Fruit fly (Drosophila melanogaster) whole organism, embryonic: Measurements from ENCODE around the gene TTLL4A.

ENCODE experiments used
- Atf6 ChIP-seq: fragments of 200-800 bp; sonication (Bioruptor generic); IDR thresholded peaks from 2 replicates; pipeline ENCODE4 v1.3.6; 2022; ENCODE audit warnings: missing biosample characterization, missing genetic modification characterization
- CG11093 ChIP-seq: fragments of 200-800 bp; sonication (Bioruptor generic); IDR thresholded peaks from 3 replicates; pipeline ENCODE4 v1.3.6; 2022; ENCODE audit warnings: missing biosample characterization, missing genetic modification characterization
- CG12155 ChIP-seq: fragments of 200-800 bp; sonication (Bioruptor generic); optimal IDR thresholded peaks from 3 replicates; lab custom pipeline; 2016; ENCODE audit warnings: missing biosample characterization, missing genetic modification characterization
- CG12236 ChIP-seq: fragments of 200-800 bp; sonication (Bioruptor generic); optimal IDR thresholded peaks from 2 replicates; lab custom pipeline; 2016; ENCODE audit warnings: missing biosample characterization, missing genetic modification characterization
- CG12391 ChIP-seq: fragments of 200-800 bp; sonication (Bioruptor generic); optimal IDR thresholded peaks from 3 replicates; lab custom pipeline; 2018; ENCODE audit warnings: missing biosample characterization, mild to moderate bottlenecking, missing genetic modification characterization, moderate library complexity
- CG14667 ChIP-seq: fragments of 200-800 bp; sonication (Bioruptor generic); IDR thresholded peaks from 2 replicates; pipeline ENCODE4 v1.3.6; 2022; ENCODE audit warnings: missing biosample characterization, missing genetic modification characterization
- CG1529 ChIP-seq: fragments of 200-800 bp; sonication (Bioruptor generic); optimal IDR thresholded peaks from 3 replicates; lab custom pipeline; 2018; ENCODE audit warnings: missing biosample characterization, missing genetic modification characterization
- CG17359 ChIP-seq: fragments of 200-800 bp; sonication (Bioruptor generic); optimal IDR thresholded peaks from 3 replicates; lab custom pipeline; 2018; ENCODE audit warnings: missing biosample characterization, mild to moderate bottlenecking, missing genetic modification characterization, moderate library complexity
- CG17829 ChIP-seq: fragments of 200-800 bp; optimal IDR thresholded peaks from 2 replicates; lab custom pipeline; 2019; ENCODE audit warnings: missing biosample characterization, mild to moderate bottlenecking, missing genetic modification characterization, moderate library complexity
- CG18619 ChIP-seq: fragments of 200-800 bp; sonication (Bioruptor generic); optimal IDR thresholded peaks from 3 replicates; lab custom pipeline; 2017; ENCODE audit warnings: missing biosample characterization, mild to moderate bottlenecking, missing genetic modification characterization
- CG2678 ChIP-seq: fragments of 200-800 bp; sonication (Bioruptor generic); optimal IDR thresholded peaks from 3 replicates; lab custom pipeline; 2019; ENCODE audit warnings: missing biosample characterization, mild to moderate bottlenecking, missing genetic modification characterization, moderate library complexity
- CG2889 ChIP-seq: fragments of 200-800 bp; sonication (Bioruptor generic); IDR thresholded peaks from 3 replicates; pipeline ENCODE4 v1.3.6; 2022; ENCODE audit warnings: missing biosample characterization, missing genetic modification characterization
- CG30403 ChIP-seq: fragments of 200-800 bp; sonication (Bioruptor generic); optimal IDR thresholded peaks from 3 replicates; lab custom pipeline; 2016; ENCODE audit warnings: missing biosample characterization, missing genetic modification characterization
- CG31365 ChIP-seq: fragments of 200-800 bp; sonication (Bioruptor generic); optimal IDR thresholded peaks from 2 replicates; lab custom pipeline; 2018; ENCODE audit warnings: missing biosample characterization, mild to moderate bottlenecking, missing genetic modification characterization
- CG3407 ChIP-seq: fragments of 200-800 bp; sonication (Bioruptor generic); optimal IDR thresholded peaks from 2 replicates; lab custom pipeline; 2018; ENCODE audit warnings: missing biosample characterization, mild to moderate bottlenecking, missing genetic modification characterization
- CG4424 ChIP-seq: fragments of 200-800 bp; sonication (Bioruptor generic); optimal IDR thresholded peaks from 3 replicates; lab custom pipeline; 2016; ENCODE audit warnings: missing biosample characterization, missing genetic modification characterization
- CG4617 ChIP-seq: fragments of 200-800 bp; sonication (Bioruptor generic); optimal IDR thresholded peaks from 3 replicates; lab custom pipeline; 2016; ENCODE audit warnings: missing biosample characterization, missing genetic modification characterization, borderline replicate concordance
- CG6765 ChIP-seq: fragments of 200-800 bp; sonication (Bioruptor generic); optimal IDR thresholded peaks from 3 replicates; lab custom pipeline; 2017; ENCODE audit warnings: missing biosample characterization, mild to moderate bottlenecking, missing genetic modification characterization
- CG6813 ChIP-seq: fragments of 200-800 bp; sonication (Bioruptor generic); optimal IDR thresholded peaks from 2 replicates; lab custom pipeline; 2017; ENCODE audit warnings: missing biosample characterization, missing genetic modification characterization, mild to moderate bottlenecking, moderate library complexity, missing genetic modification reagents
- CG7839 ChIP-seq: fragments of 200-800 bp; sonication (Bioruptor generic); optimal IDR thresholded peaks from 3 replicates; lab custom pipeline; 2018; ENCODE audit warnings: missing biosample characterization, mild to moderate bottlenecking, missing genetic modification characterization, moderate library complexity
- CG7928 ChIP-seq: fragments of 200-800 bp; sonication (Bioruptor generic); optimal IDR thresholded peaks from 2 replicates; lab custom pipeline; 2017; ENCODE audit warnings: missing biosample characterization, mild to moderate bottlenecking, missing genetic modification characterization
- CG7963 ChIP-seq: fragments of 200-800 bp; sonication (Bioruptor generic); IDR thresholded peaks from 3 replicates; pipeline ENCODE4 v1.3.6; 2022; ENCODE audit warnings: missing biosample characterization, missing genetic modification characterization; ENCODE audit not compliant: partially characterized antibody
- CG8281 ChIP-seq: fragments of 200-800 bp; sonication (Bioruptor generic); optimal IDR thresholded peaks from 2 replicates; lab custom pipeline; 2018; ENCODE audit warnings: missing biosample characterization, mild to moderate bottlenecking, missing genetic modification characterization, moderate library complexity
- CG8388 ChIP-seq: fragments of 200-800 bp; sonication (Bioruptor generic); optimal IDR thresholded peaks from 2 replicates; lab custom pipeline; 2019; ENCODE audit warnings: missing biosample characterization, mild to moderate bottlenecking, missing genetic modification characterization, moderate library complexity
- CG8924 ChIP-seq: fragments of 200-800 bp; optimal IDR thresholded peaks from 3 replicates; lab custom pipeline; 2019; ENCODE audit warnings: missing biosample characterization, mild to moderate bottlenecking, missing genetic modification characterization, moderate library complexity
- CG9215 ChIP-seq: fragments of 200-800 bp; sonication (Bioruptor generic); IDR thresholded peaks from 2 replicates; pipeline ENCODE4 v1.3.6; 2022; ENCODE audit warnings: missing biosample characterization, missing genetic modification characterization
- CG9932 ChIP-seq: fragments of 200-800 bp; sonication (Bioruptor generic); IDR thresholded peaks from 2 replicates; pipeline ENCODE4 v1.3.6; 2022; ENCODE audit warnings: missing biosample characterization, missing genetic modification characterization
- Dll ChIP-seq: fragments of 200-800 bp; sonication (Bioruptor generic); IDR thresholded peaks from 4 replicates; pipeline ENCODE4 v1.3.6; 2022; ENCODE audit warnings: missing biosample characterization, missing genetic modification characterization; ENCODE audit not compliant: partially characterized antibody
- Fer1 ChIP-seq: fragments of 200-800 bp; sonication (Bioruptor generic); optimal IDR thresholded peaks from 2 replicates; lab custom pipeline; 2017; ENCODE audit warnings: missing biosample characterization, mild to moderate bottlenecking, missing genetic modification characterization
- HLH4C ChIP-seq: fragments of 200-800 bp; sonication (Bioruptor generic); IDR thresholded peaks from 3 replicates; pipeline ENCODE4 v1.3.6; 2022; ENCODE audit warnings: missing biosample characterization, missing genetic modification characterization; ENCODE audit not compliant: partially characterized antibody
- HLHmδ ChIP-seq: fragments of 200-800 bp; sonication (Bioruptor generic); optimal IDR thresholded peaks from 2 replicates; lab custom pipeline; 2018; ENCODE audit warnings: missing biosample characterization, mild to moderate bottlenecking, missing genetic modification characterization, moderate library complexity
- Hr51 ChIP-seq, 2 experiments: fragments of 200-800 bp; sonication (Bioruptor generic); optimal IDR thresholded peaks; 2 replicates in 1 of 2; 3 replicates in 1 of 2; lab custom pipeline; 2016 to 2018; ENCODE audit warnings: missing biosample characterization in 2 of 2, missing genetic modification characterization in 2 of 2, mild to moderate bottlenecking in 1 of 2, moderate library complexity in 1 of 2
- Poxn ChIP-seq: fragments of 200-800 bp; sonication (Bioruptor generic); IDR thresholded peaks from 2 replicates; pipeline ENCODE4 v1.3.6; 2022; ENCODE audit warnings: missing biosample characterization, missing genetic modification characterization
- Sry-β ChIP-seq: fragments of 200-800 bp; sonication (Bioruptor generic); optimal IDR thresholded peaks from 2 replicates; lab custom pipeline; 2018; ENCODE audit warnings: missing biosample characterization, mild to moderate bottlenecking, missing genetic modification characterization, moderate library complexity
- Tbp ChIP-seq: fragments of >200 bp; optimal IDR thresholded peaks from 2 replicates; lab custom pipeline; 2018; ENCODE audit warnings: missing biosample characterization, missing genetic modification characterization
- bigmax ChIP-seq: fragments of 200-800 bp; sonication (Bioruptor generic); optimal IDR thresholded peaks from 2 replicates; lab custom pipeline; 2018; ENCODE audit warnings: missing biosample characterization, mild to moderate bottlenecking, missing genetic modification characterization
- caup ChIP-seq: fragments of 200-800 bp; sonication (Bioruptor generic); optimal IDR thresholded peaks from 3 replicates; lab custom pipeline; 2017; ENCODE audit warnings: missing biosample characterization, mild to moderate bottlenecking, missing genetic modification characterization, moderate library complexity; ENCODE audit not compliant: severe bottlenecking
- ci ChIP-seq: fragments of 200-800 bp; sonication (Bioruptor generic); IDR thresholded peaks from 3 replicates; pipeline ENCODE4 v1.3.6; 2022; ENCODE audit warnings: missing biosample characterization, missing genetic modification characterization
- esg ChIP-seq: fragments of 200-800 bp; sonication (Bioruptor generic); conservative IDR thresholded peaks from 2 replicates; pipeline ENCODE4 v1.3.6; 2022; ENCODE audit warnings: missing biosample characterization, missing genetic modification characterization
- grn ChIP-seq: fragments of 200-800 bp; sonication (Bioruptor generic); optimal IDR thresholded peaks from 3 replicates; lab custom pipeline; 2017; ENCODE audit warnings: missing biosample characterization, missing genetic modification characterization
- hth ChIP-seq: fragments of >200 bp; optimal IDR thresholded peaks from 2 replicates; lab custom pipeline; 2017; ENCODE audit warnings: inconsistent platforms
- lab ChIP-seq: fragments of 200-800 bp; sonication (Bioruptor generic); optimal IDR thresholded peaks from 3 replicates; lab custom pipeline; 2017; ENCODE audit warnings: missing biosample characterization, missing genetic modification characterization, mild to moderate bottlenecking, moderate library complexity, missing genetic modification reagents
- lilli ChIP-seq: fragments of 200-800 bp; sonication (Bioruptor generic); optimal IDR thresholded peaks from 3 replicates; lab custom pipeline; 2016; ENCODE audit warnings: missing biosample characterization, missing genetic modification characterization
- mld ChIP-seq: fragments of 200-800 bp; sonication (Bioruptor generic); IDR thresholded peaks from 3 replicates; pipeline ENCODE4 v1.3.6; 2022; ENCODE audit warnings: missing biosample characterization, missing genetic modification characterization; ENCODE audit not compliant: partially characterized antibody
- pzg ChIP-seq: fragments of 200-800 bp; sonication (Bioruptor generic); optimal IDR thresholded peaks from 3 replicates; lab custom pipeline; 2018; ENCODE audit warnings: missing biosample characterization, mild to moderate bottlenecking, missing genetic modification characterization, moderate library complexity
- ranshi ChIP-seq: fragments of 200-800 bp; sonication (Bioruptor generic); IDR thresholded peaks from 2 replicates; pipeline ENCODE4 v1.3.6; 2022; ENCODE audit warnings: missing biosample characterization, missing genetic modification characterization
- sna ChIP-seq: fragments of 200-800 bp; sonication (Bioruptor generic); IDR thresholded peaks from 2 replicates; pipeline ENCODE4 v1.3.6; 2022; ENCODE audit warnings: missing biosample characterization, missing genetic modification characterization; ENCODE audit not compliant: partially characterized antibody
- tio ChIP-seq: fragments of 200-800 bp; sonication (Bioruptor generic); optimal IDR thresholded peaks from 2 replicates; lab custom pipeline; 2017; ENCODE audit warnings: missing biosample characterization, missing genetic modification characterization, inconsistent platforms
- z ChIP-seq: fragments of 200-800 bp; sonication (Bioruptor generic); IDR thresholded peaks from 3 replicates; pipeline ENCODE4 v1.3.6; 2022; ENCODE audit warnings: missing biosample characterization, missing genetic modification characterization

TTLL4A gene

dm6 chr2L:11003925-11004673 lies 14.9 kb downstream of the TTLL4A start, which contains the start of gene RpL9 (continued):
- TF ChIP-seq CG7839 (tag; lab: Kevin White, UChicago) (no peak), pzg (peak; percentile 51), CG9932 (GFP tag; lab: Robert Waterston, UW) (no peak), HLHmδ (GFP tag; lab: Kevin White, UChicago) (peak; percentile 79), CG6765 (GFP tag; lab: Kevin White, UChicago) (peak; percentile 94), CG18619 (GFP tag; lab: Kevin White, UChicago) (peak; percentile 69), ci (GFP tag; lab: Robert Waterston, UW) (no peak), CG17359 (peak; percentile 69), Dll (GFP tag; lab: Robert Waterston, UW) (no peak), CG8388 (GFP tag; lab: Kevin White, UChicago) (peak; percentile 65), esg (GFP tag; lab: Robert Waterston, UW) (no peak), mld (GFP tag; lab: Robert Waterston, UW) (no peak), caup (GFP tag; lab: Kevin White, UChicago) (peak; percentile 88), CG7963 (GFP tag; lab: Robert Waterston, UW) (no peak), CG11093 (GFP tag; lab: Robert Waterston, UW) (no peak), tio (GFP tag; lab: Kevin White, UChicago) (no peak), CG12236 (GFP tag; lab: Kevin White, UChicago) (peak; percentile 37), Fer1 (GFP tag; lab: Kevin White, UChicago) (peak; percentile 86), lilli (GFP tag; lab: Kevin White, UChicago) (peak; percentile 45), CG30403 (GFP tag; lab: Kevin White, UChicago) (no peak), Poxn (GFP tag; lab: Robert Waterston, UW) (no peak), CG3407 (GFP tag; lab: Kevin White, UChicago) (no peak), CG6813 (GFP tag; lab: Kevin White, UChicago) (peak; percentile 89), CG14667 (GFP tag; lab: Robert Waterston, UW) (no peak), HLH4C (GFP tag; lab: Robert Waterston, UW) (no peak), CG4617 (GFP tag; lab: Kevin White, UChicago) (peak; percentile 30), CG2678 (tag; lab: Kevin White, UChicago) (no peak), CG31365 (tag; lab: Kevin White, UChicago) (peak; percentile 80), Tbp (GFP tag; lab: Kevin White, UChicago) (peak; percentile 4), ranshi (no peak; the same call in 1 of the 2 replicates), CG12391 (no peak), CG7928 (GFP tag; lab: Kevin White, UChicago) (peak; percentile 15), z (GFP tag; lab: Robert Waterston, UW) (no peak), sna (no peak), CG2889 (GFP tag; lab: Robert Waterston, UW) (no peak), CG1529 (GFP tag; lab: Kevin White, UChicago) (peak; percentile 69), CG8281 (tag; lab: Kevin White, UChicago) (peak; percentile 50), lab (no peak), Atf6 (GFP tag; lab: Robert Waterston, UW) (peak; percentile 73), grn (GFP tag; lab: Kevin White, UChicago) (no peak), CG4424 (peak; percentile 54), CG12155 (GFP tag; lab: Kevin White, UChicago) (no peak), CG8924 (tag; lab: Kevin White, UChicago) (no peak), CG17829 (tag; lab: Kevin White, UChicago) (peak; percentile 58), hth (lab: Kevin White, UChicago) (no peak), CG9215 (GFP tag; lab: Robert Waterston, UW) (no peak), Hr51 (GFP tag; optimal IDR thresholded peaks at IDR 0.05; lab: Kevin White, UChicago) (peak in 1 of 2 experiments; percentile 55), bigmax (GFP tag; lab: Kevin White, UChicago) (peak; percentile 68), Sry-β (peak; percentile 38)
